Fruit fly (Drosophila melanogaster): ENCODE data around the gene CG7044.

Gene CG7044

DNA sequence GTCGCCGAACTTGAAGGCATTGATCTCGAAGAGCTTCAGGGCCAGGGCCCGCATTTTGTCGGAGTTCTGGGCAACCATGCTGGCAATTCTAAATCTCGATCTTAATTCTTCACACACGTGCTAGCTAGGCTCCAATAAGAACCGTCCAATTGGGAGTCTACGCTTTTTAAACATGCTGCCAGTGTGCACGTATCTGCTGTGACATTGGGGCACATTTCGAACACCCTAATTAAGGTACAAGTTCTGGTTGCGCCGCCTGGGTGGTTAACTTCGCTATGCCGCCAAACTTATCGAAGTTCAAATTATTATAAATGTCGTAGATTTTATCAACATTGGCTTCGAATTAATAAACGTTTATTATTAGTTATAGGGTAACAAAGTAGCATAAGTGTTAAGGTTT lies 28.4 kb downstream of the CG7044 start, which contains the start of gene r-l (continued):
- TF ChIP-seq sens (GFP tag) (peak; percentile 65), Camta (GFP tag; optimal IDR thresholded peaks at IDR 0.05) (no peak), nom (GFP tag; optimal IDR thresholded peaks at IDR 0.05) (no peak), CG33213 (GFP tag; optimal IDR thresholded peaks at IDR 0.05) (peak; percentile 59), HLHmδ (GFP tag; optimal IDR thresholded peaks at IDR 0.05) (no peak), Hr3 (GFP tag; optimal IDR thresholded peaks at IDR 0.05) (no peak), CTCF (GFP tag; optimal IDR thresholded peaks at IDR 0.05) (peak; percentile 58), B-H2 (GFP tag; optimal IDR thresholded peaks at IDR 0.05) (peak; percentile 17), cwo (GFP tag; optimal IDR thresholded peaks at IDR 0.05) (peak; percentile 40), chn (GFP tag; optimal IDR thresholded peaks at IDR 0.05) (peak; percentile 8), nmo (GFP tag; optimal IDR thresholded peaks at IDR 0.05) (peak; percentile 31), Nf-YC (tag; optimal IDR thresholded peaks at IDR 0.05) (peak; percentile 80), CG31441 (GFP tag; IDR thresholded peaks at IDR 0.05) (no peak), CG2116 (GFP tag; optimal IDR thresholded peaks at IDR 0.05) (peak; percentile 73), CG17186 (GFP tag; optimal IDR thresholded peaks at IDR 0.05) (peak; percentile 95), amos (GFP tag; IDR thresholded peaks at IDR 0.05; ENCODE audit: partially characterized antibody) (peak; percentile 55; the same call in 1 of the 2 replicates), CG8290 (GFP tag; optimal IDR thresholded peaks at IDR 0.05) (no peak), CG8290 (tag; optimal IDR thresholded peaks at IDR 0.05) (peak in 1 of 2 experiments; percentile 77), dati (GFP tag; IDR thresholded peaks at IDR 0.05) (no peak), zfh2 (GFP tag; optimal IDR thresholded peaks at IDR 0.05) (peak; percentile 4), ranshi (GFP tag; IDR thresholded peaks at IDR 0.05) (no peak), Dip3 (GFP tag; optimal IDR thresholded peaks at IDR 0.05) (peak; percentile 15), CG12769 (tag; optimal IDR thresholded peaks at IDR 0.05) (peak; percentile 42), CG2120 (GFP tag; optimal IDR thresholded peaks at IDR 0.05) (peak; percentile 25), MBD-R2 (GFP tag; IDR thresholded peaks at IDR 0.05) (peak; percentile 84), phol (tag; optimal IDR thresholded peaks at IDR 0.05) (peak; percentile 60), BEAF-32 (GFP tag; optimal IDR thresholded peaks at IDR 0.05) (peak; percentile 54), Max (GFP tag; optimal IDR thresholded peaks at IDR 0.05) (peak; percentile 62), bsh (GFP tag; optimal IDR thresholded peaks at IDR 0.05) (no peak), pita (GFP tag; optimal IDR thresholded peaks at IDR 0.05) (peak; percentile 70), Dek (tag; optimal IDR thresholded peaks at IDR 0.05) (peak; percentile 49), YL-1 (GFP tag; optimal IDR thresholded peaks at IDR 0.05) (peak; percentile 59), Mrtf (GFP tag; IDR thresholded peaks at IDR 0.05) (no peak), CG1233 (GFP tag; optimal IDR thresholded peaks at IDR 0.05) (no peak), twi (tag; optimal IDR thresholded peaks at IDR 0.05) (peak; percentile 34), Ravus (GFP tag; IDR thresholded peaks at IDR 0.05) (no peak), Blimp-1 (GFP tag; optimal IDR thresholded peaks at IDR 0.05) (no peak), CG13624 (GFP tag; optimal IDR thresholded peaks at IDR 0.05) (peak; percentile 69), pho (GFP tag; optimal IDR thresholded peaks at IDR 0.05) (no peak), emc (GFP tag; optimal IDR thresholded peaks at IDR 0.05) (no peak), CG17829 (tag; optimal IDR thresholded peaks at IDR 0.05) (peak; percentile 37), Hr51 (GFP tag; optimal IDR thresholded peaks at IDR 0.05) (no peak), CG1603 (tag; optimal IDR thresholded peaks at IDR 0.05) (peak; percentile 83), jing (GFP tag; optimal IDR thresholded peaks at IDR 0.05) (no peak), danr (GFP tag; IDR thresholded peaks at IDR 0.05) (no peak), Dbx (GFP tag; IDR thresholded peaks at IDR 0.05) (0 out of 3 replicates have a peak, but pooled peaks have one; percentile 23), grau (tag; optimal IDR thresholded peaks at IDR 0.05) (no peak), NC2α (GFP tag; optimal IDR thresholded peaks at IDR 0.05) (no peak), CG2712 (tag; optimal IDR thresholded peaks at IDR 0.05) (peak; percentile 39), cg (GFP tag; optimal IDR thresholded peaks at IDR 0.05) (no peak), insv (GFP tag; optimal IDR thresholded peaks at IDR 0.05) (peak; percentile 96 to 99), otp (GFP tag; IDR thresholded peaks at IDR 0.05) (peak; percentile 26; the same call in 1 of the 3 replicates)
